Worm (Caenorhabditis elegans) whole organism, young adult: ENCODE data around the gene ent-2.

Experiments used
- B0019.2 ChIP-seq: fragments of 200-800 bp; sonication (Bioruptor generic); conservative IDR thresholded peaks from 2 replicates; pipeline ENCODE4 v1.3.6; 2022; ENCODE audit warnings: missing genetic modification reagents, missing genetic modification characterization, missing compliant biosample characterization
- B0035.1 ChIP-seq: sonication (generic microtip); optimal IDR thresholded peaks from 2 replicates; lab custom pipeline; 2016; ENCODE audit warnings: missing genetic modification characterization, mild to moderate bottlenecking, missing compliant biosample characterization, missing genotype, missing genetic modification reagents
- B0261.1 ChIP-seq: sonication (generic microtip); optimal IDR thresholded peaks from 2 replicates; lab custom pipeline; 2016; ENCODE audit warnings: mild to moderate bottlenecking, missing genetic modification characterization, moderate library complexity, missing compliant biosample characterization
- F10E7.11 ChIP-seq: sonication (generic microtip); optimal IDR thresholded peaks from 2 replicates; lab custom pipeline; 2017; ENCODE audit warnings: mild to moderate bottlenecking, missing genetic modification characterization, moderate library complexity, missing compliant biosample characterization
- F22D6.2 ChIP-seq: sonication (generic microtip); optimal IDR thresholded peaks from 2 replicates; lab custom pipeline; 2016; ENCODE audit warnings: mild to moderate bottlenecking, missing genetic modification characterization, missing compliant biosample characterization
- F23B12.7 ChIP-seq: sonication (generic microtip); optimal IDR thresholded peaks from 2 replicates; lab custom pipeline; 2017; ENCODE audit warnings: missing genetic modification characterization, mild to moderate bottlenecking, missing compliant biosample characterization, antibody characterized with exemption, moderate library complexity; ENCODE audit not compliant: insufficient read depth
- F55B11.4 ChIP-seq: sonication (generic microtip); optimal IDR thresholded peaks from 2 replicates; lab custom pipeline; 2016; ENCODE audit warnings: missing compliant biosample characterization, missing genetic modification characterization, borderline replicate concordance; ENCODE audit not compliant: insufficient read depth
- F57A8.1 ChIP-seq: fragments of 200-800 bp; sonication (Bioruptor generic); optimal IDR thresholded peaks from 2 replicates; lab custom pipeline; 2018; ENCODE audit warnings: mild to moderate bottlenecking, missing genetic modification characterization, moderate library complexity, missing compliant biosample characterization
- F57C9.4 ChIP-seq: sonication (generic microtip); optimal IDR thresholded peaks from 2 replicates; lab custom pipeline; 2017; ENCODE audit warnings: mild to moderate bottlenecking, missing genetic modification characterization, missing compliant biosample characterization
- K12H6.12 ChIP-seq: fragments of 200-800 bp; sonication (Bioruptor generic); optimal IDR thresholded peaks from 2 replicates; lab custom pipeline; 2018; ENCODE audit warnings: mild to moderate bottlenecking, missing genetic modification characterization, missing compliant biosample characterization
- Y53G8AR.9 ChIP-seq: fragments of 200-800 bp; sonication (Bioruptor generic); conservative IDR thresholded peaks from 2 replicates; pipeline ENCODE4 v1.3.6; 2022; ENCODE audit warnings: missing genetic modification reagents, missing genetic modification characterization, missing compliant biosample characterization
- ZK185.1 ChIP-seq: sonication (generic microtip); optimal IDR thresholded peaks from 2 replicates; lab custom pipeline; 2016; ENCODE audit warnings: mild to moderate bottlenecking, missing genetic modification characterization, missing compliant biosample characterization; ENCODE audit not compliant: poor library complexity, severe bottlenecking
- akir-1 ChIP-seq: fragments of 200-800 bp; sonication (Bioruptor generic); optimal IDR thresholded peaks from 2 replicates; lab custom pipeline; 2018; ENCODE audit warnings: mild to moderate bottlenecking, missing genetic modification characterization, moderate library complexity, missing compliant biosample characterization
- aptf-3 ChIP-seq: fragments of 200-800 bp; sonication (Bioruptor generic); IDR thresholded peaks from 2 replicates; pipeline ENCODE4 v1.3.6; 2022; ENCODE audit warnings: missing genetic modification characterization, missing compliant biosample characterization
- athp-1 ChIP-seq: sonication (generic microtip); optimal IDR thresholded peaks from 2 replicates; lab custom pipeline; 2017; ENCODE audit warnings: mild to moderate bottlenecking, missing genetic modification characterization, missing compliant biosample characterization
- attf-5 ChIP-seq: fragments of 200-800 bp; sonication (Bioruptor generic); optimal IDR thresholded peaks from 2 replicates; lab custom pipeline; 2018; ENCODE audit warnings: mild to moderate bottlenecking, missing genetic modification characterization, missing compliant biosample characterization
- attf-6 ChIP-seq: fragments of 200-800 bp; sonication (Bioruptor generic); IDR thresholded peaks from 2 replicates; pipeline ENCODE4 v1.3.6; 2022; ENCODE audit warnings: missing genetic modification reagents, missing genetic modification characterization, missing compliant biosample characterization
- bed-2 ChIP-seq: fragments of 200-800 bp; sonication (Bioruptor generic); IDR thresholded peaks from 2 replicates; pipeline ENCODE4 v1.3.6; 2022; ENCODE audit warnings: missing genetic modification reagents, missing genetic modification characterization, missing compliant biosample characterization
- ccch-3 ChIP-seq: fragments of 200-800 bp; sonication (Bioruptor generic); optimal IDR thresholded peaks from 2 replicates; lab custom pipeline; 2018; ENCODE audit warnings: mild to moderate bottlenecking, missing genetic modification characterization, missing compliant biosample characterization
- cebp-1 ChIP-seq, 2 experiments: fragments of 200-800 bp in 1 of 2; sonication (Bioruptor generic) in 1 of 2; sonication (generic microtip) in 1 of 2; IDR thresholded peaks in 1 of 2; optimal IDR thresholded peaks in 1 of 2; 2 replicates each; pipeline versions ENCODE4 v1.3.6 to Lab custom; 2017 to 2022; ENCODE audit warnings: missing compliant biosample characterization in 2 of 2, missing genetic modification characterization in 2 of 2, mild to moderate bottlenecking in 1 of 2, missing genetic modification reagents in 1 of 2, moderate library complexity in 1 of 2
- ceh-100 ChIP-seq: fragments of 200-800 bp; sonication (Bioruptor generic); IDR thresholded peaks from 2 replicates; pipeline ENCODE4 v1.3.6; 2022; ENCODE audit warnings: missing genetic modification reagents, missing genetic modification characterization, missing compliant biosample characterization
- dox-1 ChIP-seq: fragments of 200-800 bp; sonication (Bioruptor generic); IDR thresholded peaks from 2 replicates; pipeline ENCODE4 v1.3.6; 2022; ENCODE audit warnings: missing genetic modification reagents, missing genetic modification characterization, missing compliant biosample characterization
- him-1 ChIP-seq: sonication (generic microtip); optimal IDR thresholded peaks from 2 replicates; lab custom pipeline; 2016; ENCODE audit warnings: missing genotype, missing genetic modification reagents, missing genetic modification characterization, missing compliant biosample characterization
- hmg-20 ChIP-seq: fragments of 200-800 bp; sonication (Bioruptor generic); IDR thresholded peaks from 2 replicates; pipeline ENCODE4 v1.3.6; 2022; ENCODE audit warnings: missing genetic modification reagents, missing genetic modification characterization, missing compliant biosample characterization
- hrde-1 ChIP-seq: sonication (generic microtip); optimal IDR thresholded peaks from 2 replicates; lab custom pipeline; 2016; ENCODE audit warnings: missing genetic modification characterization, mild to moderate bottlenecking, missing compliant biosample characterization, moderate library complexity, missing genotype, missing genetic modification reagents, borderline replicate concordance
- let-526 ChIP-seq: fragments of 200-800 bp; sonication (Bioruptor generic); IDR thresholded peaks from 2 replicates; pipeline ENCODE4 v1.3.6; 2022; ENCODE audit warnings: missing genetic modification reagents, missing genetic modification characterization, missing compliant biosample characterization
- let-607 ChIP-seq, 2 experiments: fragments of 200-800 bp in 1 of 2; sonication (Bioruptor generic) in 1 of 2; sonication (generic microtip) in 1 of 2; optimal IDR thresholded peaks; 2 replicates each; lab custom pipeline; 2016 to 2018; ENCODE audit warnings: mild to moderate bottlenecking in 2 of 2, missing compliant biosample characterization in 2 of 2, missing genetic modification characterization in 2 of 2, moderate library complexity in 2 of 2, missing genotype in 1 of 2
- lin-35 ChIP-seq, 3 experiments: fragments of 150-350 bp in 2 of 3; sonication (generic microtip) in 1 of 3; optimal IDR thresholded peaks; 2 replicates each; lab custom pipeline; 2014 to 2018; ENCODE audit warnings: missing biosample characterization in 3 of 3, missing genetic modification characterization in 3 of 3, missing genetic modification reagents in 3 of 3
- lsy-27 ChIP-seq: sonication (generic microtip); optimal IDR thresholded peaks from 2 replicates; lab custom pipeline; 2017; ENCODE audit warnings: missing genetic modification characterization, mild to moderate bottlenecking, missing compliant biosample characterization, antibody characterized with exemption, missing genotype, borderline replicate concordance; ENCODE audit not compliant: insufficient read depth
- mcd-1 ChIP-seq: fragments of 200-800 bp; sonication (Bioruptor generic); IDR thresholded peaks from 2 replicates; pipeline ENCODE4 v1.3.6; 2022; ENCODE audit warnings: missing genetic modification reagents, missing genetic modification characterization, missing compliant biosample characterization
- nhr-27 ChIP-seq: fragments of 200-800 bp; sonication (Bioruptor generic); optimal IDR thresholded peaks from 2 replicates; lab custom pipeline; 2018; ENCODE audit warnings: mild to moderate bottlenecking, missing genetic modification characterization, moderate library complexity, missing compliant biosample characterization
- nhr-80 ChIP-seq: sonication (generic microtip); optimal IDR thresholded peaks from 2 replicates; lab custom pipeline; 2016; ENCODE audit warnings: missing genetic modification characterization, missing compliant biosample characterization
- rcor-1 ChIP-seq: fragments of 200-800 bp; sonication (Bioruptor generic); IDR thresholded peaks from 2 replicates; pipeline ENCODE4 v1.3.6; 2022; ENCODE audit warnings: missing genetic modification reagents, missing genetic modification characterization, missing compliant biosample characterization
- rec-8 ChIP-seq, 2 experiments: sonication (generic microtip); optimal IDR thresholded peaks; 2 replicates each; lab custom pipeline; 2016; ENCODE audit warnings: mild to moderate bottlenecking in 2 of 2, missing genetic modification characterization in 2 of 2, missing genetic modification reagents in 2 of 2, missing genotype in 2 of 2, missing biosample characterization in 1 of 2, missing compliant biosample characterization in 1 of 2, moderate library complexity in 1 of 2
- snpc-4 ChIP-seq, 5 experiments: fragments of 150-350 bp in 1 of 5; sonication (generic microtip) in 4 of 5; optimal IDR thresholded peaks; 2 replicates each; lab custom pipeline; 2014 to 2018; ENCODE audit warnings: missing genetic modification characterization in 5 of 5, missing biosample characterization in 3 of 5, antibody characterized with exemption in 2 of 5, mild to moderate bottlenecking in 2 of 5, missing compliant biosample characterization in 2 of 5, missing genotype in 2 of 5, moderate library complexity in 2 of 5, missing genetic modification reagents in 1 of 5
- somi-1 ChIP-seq: fragments of 200-800 bp; sonication (Bioruptor generic); optimal IDR thresholded peaks from 2 replicates; lab custom pipeline; 2018; ENCODE audit warnings: mild to moderate bottlenecking, missing genetic modification characterization, missing compliant biosample characterization
- tbp1 ChIP-seq: fragments of 200-800 bp; sonication (Bioruptor generic); optimal IDR thresholded peaks from 2 replicates; lab custom pipeline; 2018; ENCODE audit warnings: mild to moderate bottlenecking, missing genetic modification characterization, missing compliant biosample characterization
- tbx-9 ChIP-seq: sonication (generic microtip); optimal IDR thresholded peaks from 2 replicates; lab custom pipeline; 2016; ENCODE audit warnings: borderline replicate concordance, missing genetic modification characterization, inconsistent platforms, missing compliant biosample characterization
- tlf-1 ChIP-seq: fragments of 200-800 bp; sonication (Bioruptor generic); optimal IDR thresholded peaks from 2 replicates; lab custom pipeline; 2018; ENCODE audit warnings: mild to moderate bottlenecking, missing genetic modification characterization, missing compliant biosample characterization
- ztf-18 ChIP-seq: sonication (generic microtip); optimal IDR thresholded peaks from 2 replicates; lab custom pipeline; 2016; ENCODE audit warnings: missing genotype, mild to moderate bottlenecking, missing genetic modification characterization, missing compliant biosample characterization
- ztf-22 ChIP-seq: fragments of 200-800 bp; sonication (Bioruptor generic); optimal IDR thresholded peaks from 2 replicates; lab custom pipeline; 2018; ENCODE audit warnings: mild to moderate bottlenecking, missing genetic modification characterization, moderate library complexity, missing compliant biosample characterization

The ent-2 gene

ce11 chrX:15616443-15616842, 15.6 kb downstream of the ent-2 start, which contains the start of gene ergi-3:
Gene ergi-3 (minus strand): TSS chrX:15616753.
- TF ChIP-seq attf-5 (GFP tag; lab: Kevin White, UChicago), result peak; percentile 53
- peak; percentile 32 for TF ChIP-seq F23B12.7 (tag; lab: Kevin White, UChicago)
- TF ChIP-seq lsy-27, result no peak
- no peak for TF ChIP-seq akir-1 (GFP tag; lab: Kevin White, UChicago)
- TF ChIP-seq K12H6.12, result peak; percentile 11
- TF ChIP-seq nhr-80 (tag; lab: Kevin White, UChicago), result peak; percentile 75
- TF ChIP-seq let-607 (tag; optimal IDR thresholded peaks at IDR 0.05; lab: Kevin White, UChicago), result peak; percentile 93 to 94
- TF ChIP-seq cebp-1 (GFP tag; IDR thresholded peaks at IDR 0.05; lab: Robert Waterston, UW), result no peak
- TF ChIP-seq cebp-1 (tag; optimal IDR thresholded peaks at IDR 0.05; lab: Kevin White, UChicago), result peak; percentile 26
- peak; percentile 78 for TF ChIP-seq mcd-1 (GFP tag; lab: Robert Waterston, UW)
- no peak for TF ChIP-seq snpc-4 (GFP tag; optimal IDR thresholded peaks at IDR 0.05; lab: Kevin White, UChicago)
- peak in 1 of 4 experiments; percentile 37 for TF ChIP-seq snpc-4 (tag; optimal IDR thresholded peaks at IDR 0.05; lab: Kevin White, UChicago)
- no peak for TF ChIP-seq F55B11.4 (tag; lab: Kevin White, UChicago)
- TF ChIP-seq, all 124 proteins: peak for 8

- TF ChIP-seq F57C9.4 (tag; lab: Kevin White, UChicago) (no peak), cebp-1 (GFP tag; IDR thresholded peaks at IDR 0.05; lab: Robert Waterston, UW) (peak; percentile 19; the same call in 1 of the 2 replicates), cebp-1 (tag; optimal IDR thresholded peaks at IDR 0.05; lab: Kevin White, UChicago) (peak; percentile 77)
These were observed 16.3 kb downstream of the ent-2 start for ce11 chrX:15617168-15617567.

DNA sequence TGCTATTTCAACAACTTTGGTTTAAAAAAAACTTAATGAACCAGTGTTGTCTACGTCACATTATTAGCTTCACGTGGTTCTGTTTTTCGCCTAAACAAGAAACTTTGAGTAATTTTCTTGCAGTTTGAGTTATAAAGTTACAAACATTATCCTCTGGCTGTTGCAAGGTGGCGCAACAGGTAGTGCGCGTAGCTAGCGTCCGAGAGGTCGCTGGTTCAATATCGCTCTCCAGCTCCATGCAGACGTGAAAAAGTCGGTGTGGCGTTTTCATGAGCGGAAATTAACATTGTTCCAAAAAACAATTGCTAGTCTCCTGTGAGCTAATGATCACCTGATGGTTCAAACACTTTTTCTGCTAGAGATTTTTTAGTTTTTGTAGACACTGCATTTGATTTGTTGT, 18.4 kb downstream of the ent-2 start:
- no peak for TF ChIP-seq B0019.2 (GFP tag; lab: Robert Waterston, UW)
- TF ChIP-seq tbp1 (GFP tag; lab: Kevin White, UChicago), result peak; percentile 80
- TF ChIP-seq tbx-9, result no peak
- no peak for TF ChIP-seq lin-35 (GFP tag; optimal IDR thresholded peaks at IDR 0.05; lab: Kevin White, UChicago)
- no peak for TF ChIP-seq aptf-3 (GFP tag; lab: Robert Waterston, UW)
- no peak for TF ChIP-seq athp-1 (tag; lab: Kevin White, UChicago)
- TF ChIP-seq let-526 (GFP tag; lab: Robert Waterston, UW), result no peak
- TF ChIP-seq tlf-1 (GFP tag; lab: Kevin White, UChicago), result no peak
- peak; percentile 63 for TF ChIP-seq B0261.1 (tag; lab: Kevin White, UChicago)
- TF ChIP-seq ceh-100 (GFP tag; lab: Robert Waterston, UW), result no peak
- TF ChIP-seq F22D6.2 (tag; lab: Kevin White, UChicago), result no peak
- TF ChIP-seq hmg-20 (GFP tag; lab: Robert Waterston, UW), result 0 out of 2 replicates have a peak, but pooled peaks have one; percentile 40
- TF ChIP-seq ztf-22 (GFP tag; lab: Kevin White, UChicago), result no peak
- no peak for TF ChIP-seq somi-1 (GFP tag; lab: Kevin White, UChicago)
- TF ChIP-seq mcd-1 (GFP tag; lab: Robert Waterston, UW), result 0 out of 2 replicates have a peak, but pooled peaks have one; percentile 17
- TF ChIP-seq lsy-27, result no peak
- no peak for TF ChIP-seq attf-6 (GFP tag; lab: Robert Waterston, UW)
- TF ChIP-seq nhr-27, result no peak
- no peak for TF ChIP-seq bed-2 (GFP tag; lab: Robert Waterston, UW)
- peak; percentile 47 for TF ChIP-seq ZK185.1 (tag; lab: Kevin White, UChicago)
- peak; percentile 43; the same call in 1 of the 2 replicates for TF ChIP-seq dox-1 (GFP tag; lab: Robert Waterston, UW)
- no peak for TF ChIP-seq ccch-3
- no peak for TF ChIP-seq him-1 (tag; lab: Kevin White, UChicago)
- 0 out of 2 replicates have a peak, but pooled peaks have one; percentile 18 for TF ChIP-seq rcor-1
- peak; percentile 12 for TF ChIP-seq ztf-18 (tag; lab: Kevin White, UChicago)
- peak in 1 of 2 experiments; percentile 19 for TF ChIP-seq rec-8 (tag; optimal IDR thresholded peaks at IDR 0.05; lab: Kevin White, UChicago)
- TF ChIP-seq hrde-1 (tag; lab: Kevin White, UChicago), result no peak
- no peak for TF ChIP-seq Y53G8AR.9 (GFP tag; lab: Robert Waterston, UW)
- TF ChIP-seq F10E7.11, result no peak
- no peak for TF ChIP-seq B0035.1 (tag; lab: Kevin White, UChicago)
- no peak for TF ChIP-seq F57A8.1
